Fruit fly (Drosophila melanogaster) whole organism, embryonic: ENCODE results near the gene CG13843.
A peak's percentile ranks its signal among the peaks of the same experiment; 100 is the strongest.

Source experiments
- Bdp1 ChIP-seq: fragments of 200-800 bp; sonication (Bioruptor generic); optimal IDR thresholded peaks from 3 replicates; lab custom pipeline; 2016; ENCODE audit warnings: missing biosample characterization, missing genetic modification characterization
- CG10959 ChIP-seq: fragments of 200-800 bp; sonication (Bioruptor generic); IDR thresholded peaks from 2 replicates; pipeline ENCODE4 v1.3.6; 2022; ENCODE audit warnings: missing biosample characterization, missing genetic modification characterization
- CG12155 ChIP-seq: fragments of 200-800 bp; sonication (Bioruptor generic); optimal IDR thresholded peaks from 3 replicates; lab custom pipeline; 2016; ENCODE audit warnings: missing biosample characterization, missing genetic modification characterization
- CG1647 ChIP-seq: fragments of 200-800 bp; sonication (Bioruptor generic); optimal IDR thresholded peaks from 3 replicates; lab custom pipeline; 2016; ENCODE audit warnings: missing biosample characterization, missing genetic modification characterization
- CG17568 ChIP-seq: fragments of 200-800 bp; sonication (Bioruptor generic); optimal IDR thresholded peaks from 2 replicates; lab custom pipeline; 2018; ENCODE audit warnings: missing biosample characterization, mild to moderate bottlenecking, missing genetic modification characterization, moderate library complexity
- CG4707 ChIP-seq: fragments of 200-800 bp; sonication (Bioruptor generic); optimal IDR thresholded peaks from 2 replicates; lab custom pipeline; 2018; ENCODE audit warnings: missing biosample characterization, mild to moderate bottlenecking, missing genetic modification characterization, moderate library complexity
- CG5180 ChIP-seq: fragments of 200-800 bp; sonication (Bioruptor generic); optimal IDR thresholded peaks from 3 replicates; lab custom pipeline; 2017; ENCODE audit warnings: missing biosample characterization, missing genetic modification characterization, mild to moderate bottlenecking, moderate library complexity, missing genetic modification reagents
- CG5953 ChIP-seq: fragments of 200-800 bp; sonication (Bioruptor generic); IDR thresholded peaks from 2 replicates; pipeline ENCODE4 v1.3.6; 2022; ENCODE audit warnings: missing biosample characterization, missing genetic modification characterization
- CG6175 ChIP-seq: fragments of 200-800 bp; sonication (Bioruptor generic); IDR thresholded peaks from 3 replicates; pipeline ENCODE4 v1.3.6; 2022; ENCODE audit warnings: missing biosample characterization, missing genetic modification characterization
- CG7556 ChIP-seq: fragments of 200-800 bp; sonication (Bioruptor generic); optimal IDR thresholded peaks from 2 replicates; lab custom pipeline; 2017; ENCODE audit warnings: missing biosample characterization, mild to moderate bottlenecking, missing genetic modification characterization
- CG7839 ChIP-seq: fragments of 200-800 bp; sonication (Bioruptor generic); optimal IDR thresholded peaks from 3 replicates; lab custom pipeline; 2018; ENCODE audit warnings: missing biosample characterization, mild to moderate bottlenecking, missing genetic modification characterization, moderate library complexity
- CHES-1-like ChIP-seq: fragments of 200-800 bp; sonication (Bioruptor generic); optimal IDR thresholded peaks from 2 replicates; lab custom pipeline; 2016; ENCODE audit warnings: missing biosample characterization, missing genetic modification characterization
- Dad ChIP-seq: fragments of 200-800 bp; sonication (Bioruptor generic); optimal IDR thresholded peaks from 3 replicates; lab custom pipeline; 2016; ENCODE audit warnings: missing biosample characterization, missing genetic modification characterization
- Drgx ChIP-seq: fragments of 200-800 bp; sonication (Bioruptor generic); IDR thresholded peaks from 2 replicates; pipeline ENCODE4 v1.3.6; 2022; ENCODE audit warnings: missing biosample characterization, missing genetic modification characterization
- Ets65A ChIP-seq: fragments of 200-800 bp; sonication (Bioruptor generic); peaks from one replicate; lab custom pipeline; 2016; ENCODE audit warnings: missing biosample characterization, missing genetic modification characterization
- Fer1 ChIP-seq: fragments of 200-800 bp; sonication (Bioruptor generic); optimal IDR thresholded peaks from 2 replicates; lab custom pipeline; 2017; ENCODE audit warnings: missing biosample characterization, mild to moderate bottlenecking, missing genetic modification characterization
- Fer2 ChIP-seq: fragments of 200-800 bp; sonication (Bioruptor generic); optimal IDR thresholded peaks from 2 replicates; lab custom pipeline; 2018; ENCODE audit warnings: missing biosample characterization, mild to moderate bottlenecking, missing genetic modification characterization, moderate library complexity
- Lhr ChIP-seq: fragments of 200-800 bp; sonication (Bioruptor generic); optimal IDR thresholded peaks from 3 replicates; lab custom pipeline; 2017; ENCODE audit warnings: mild to moderate bottlenecking, missing biosample characterization, missing genetic modification reagents, missing genetic modification characterization
- Med ChIP-seq: fragments of 200-800 bp; sonication (Bioruptor generic); peaks from one replicate; lab custom pipeline; 2016; ENCODE audit warnings: missing biosample characterization, missing genetic modification characterization, mild to moderate bottlenecking, inconsistent platforms, moderate library complexity
- Pdp1 ChIP-seq, 2 experiments: fragments of 200-800 bp; sonication (Bioruptor generic); optimal IDR thresholded peaks; 3 replicates each; lab custom pipeline; 2016; ENCODE audit warnings: missing biosample characterization in 2 of 2, missing genetic modification characterization in 2 of 2, mild to moderate bottlenecking in 1 of 2, moderate library complexity in 1 of 2
- Sry-β ChIP-seq: fragments of 200-800 bp; sonication (Bioruptor generic); optimal IDR thresholded peaks from 2 replicates; lab custom pipeline; 2018; ENCODE audit warnings: missing biosample characterization, mild to moderate bottlenecking, missing genetic modification characterization, moderate library complexity
- ac ChIP-seq: fragments of 200-800 bp; sonication (Bioruptor generic); optimal IDR thresholded peaks from 3 replicates; lab custom pipeline; 2017; ENCODE audit warnings: missing biosample characterization, mild to moderate bottlenecking, missing genetic modification characterization
- bowl ChIP-seq: fragments of 200-800 bp; sonication (Bioruptor generic); IDR thresholded peaks from 2 replicates; pipeline ENCODE4 v1.3.6; 2022; ENCODE audit warnings: missing biosample characterization, missing genetic modification characterization
- cad ChIP-seq: fragments of >200 bp; optimal IDR thresholded peaks from 2 replicates; lab custom pipeline; 2017; ENCODE audit warnings: missing biosample characterization, missing genetic modification characterization
- cato ChIP-seq: fragments of 200-800 bp; sonication (Bioruptor generic); optimal IDR thresholded peaks from 2 replicates; lab custom pipeline; 2016; ENCODE audit warnings: missing biosample characterization, missing genetic modification characterization, borderline replicate concordance
- crp ChIP-seq, 2 experiments: fragments of 200-800 bp; sonication (Bioruptor generic); optimal IDR thresholded peaks; 2 replicates in 1 of 2; 3 replicates in 1 of 2; lab custom pipeline; 2017; ENCODE audit warnings: missing biosample characterization in 2 of 2, missing genetic modification characterization in 2 of 2, mild to moderate bottlenecking in 1 of 2, moderate library complexity in 1 of 2
- cwo ChIP-seq: fragments of 200-800 bp; sonication (Bioruptor generic); optimal IDR thresholded peaks from 3 replicates; lab custom pipeline; 2017; ENCODE audit warnings: missing biosample characterization, missing genetic modification characterization, mild to moderate bottlenecking, moderate library complexity, missing genetic modification reagents
- fd3F ChIP-seq: fragments of 200-800 bp; sonication (Bioruptor generic); optimal IDR thresholded peaks from 2 replicates; lab custom pipeline; 2018; ENCODE audit warnings: missing biosample characterization, mild to moderate bottlenecking, missing genetic modification characterization, moderate library complexity
- grau ChIP-seq: fragments of 200-800 bp; optimal IDR thresholded peaks from 3 replicates; lab custom pipeline; 2019; ENCODE audit warnings: missing biosample characterization, mild to moderate bottlenecking, missing genetic modification characterization, moderate library complexity
- gro ChIP-seq: fragments of 200-800 bp; sonication (Bioruptor generic); optimal IDR thresholded peaks from 2 replicates; lab custom pipeline; 2016; ENCODE audit warnings: missing biosample characterization, missing genetic modification characterization
- lmd ChIP-seq: fragments of 200-800 bp; sonication (Bioruptor generic); IDR thresholded peaks from 2 replicates; pipeline ENCODE4 v1.3.6; 2022; ENCODE audit warnings: missing biosample characterization, missing genetic modification characterization
- lola ChIP-seq, 3 experiments: fragments of >200 bp in 2 of 3; fragments of 200-800 bp in 1 of 3; sonication (Bioruptor generic) in 1 of 3; optimal IDR thresholded peaks; 2 replicates each; lab custom pipeline; 2017 to 2019; ENCODE audit warnings: missing biosample characterization in 3 of 3, missing genetic modification characterization in 3 of 3, mild to moderate bottlenecking in 1 of 3, moderate library complexity in 1 of 3
- mam ChIP-seq: fragments of 200-800 bp; sonication (Bioruptor generic); optimal IDR thresholded peaks from 3 replicates; lab custom pipeline; 2016; ENCODE audit warnings: missing biosample characterization, missing genetic modification characterization
- phol ChIP-seq: fragments of 200-800 bp; sonication (Bioruptor generic); optimal IDR thresholded peaks from 3 replicates; lab custom pipeline; 2018; ENCODE audit warnings: missing biosample characterization, mild to moderate bottlenecking, missing genetic modification characterization, moderate library complexity
- scrt ChIP-seq: fragments of 200-800 bp; sonication (Bioruptor generic); optimal IDR thresholded peaks from 2 replicates; lab custom pipeline; 2018; ENCODE audit warnings: missing biosample characterization, mild to moderate bottlenecking, missing genetic modification characterization, moderate library complexity
- sens ChIP-seq: fragments of 200-800 bp; sonication (Bioruptor generic); peaks from one replicate; lab custom pipeline; 2016; ENCODE audit warnings: missing biosample characterization, missing genetic modification characterization
- sr ChIP-seq: fragments of 200-800 bp; sonication (Bioruptor generic); IDR thresholded peaks from 3 replicates; pipeline ENCODE4 v1.3.6; 2022; ENCODE audit warnings: missing biosample characterization, missing genetic modification characterization
- tup ChIP-seq: fragments of 200-800 bp; sonication (Bioruptor generic); optimal IDR thresholded peaks from 2 replicates; lab custom pipeline; 2016; ENCODE audit warnings: missing biosample characterization, mild to moderate bottlenecking, missing genetic modification characterization, moderate library complexity
- vvl ChIP-seq: fragments of 200-800 bp; sonication (Bioruptor generic); IDR thresholded peaks from 2 replicates; pipeline ENCODE4 v1.3.6; 2022; ENCODE audit warnings: missing biosample characterization, missing genetic modification characterization
- wek ChIP-seq: fragments of 200-800 bp; sonication (Bioruptor generic); optimal IDR thresholded peaks from 3 replicates; lab custom pipeline; 2018; ENCODE audit warnings: missing biosample characterization, mild to moderate bottlenecking, missing genetic modification characterization, moderate library complexity
- z ChIP-seq: fragments of 200-800 bp; sonication (Bioruptor generic); IDR thresholded peaks from 3 replicates; pipeline ENCODE4 v1.3.6; 2022; ENCODE audit warnings: missing biosample characterization, missing genetic modification characterization

The CG13843 gene

dm6 chr3R:22576096-22576697 lies 33.1 kb upstream of the CG13843 start:
- TF ChIP-seq tup (GFP tag; lab: Kevin White, UChicago): no peak
- no peak for TF ChIP-seq CG5953
- no peak for TF ChIP-seq sr
- peak; percentile 6 for TF ChIP-seq Med
- no peak for TF ChIP-seq bowl
- no peak for TF ChIP-seq Fer2 (tag; lab: Kevin White, UChicago)
- no peak for TF ChIP-seq cato (GFP tag; lab: Kevin White, UChicago)
- peak in 1 of 2 experiments; percentile 13 for TF ChIP-seq Pdp1 (GFP tag; optimal IDR thresholded peaks at IDR 0.05; lab: Kevin White, UChicago)
- TF ChIP-seq cwo (GFP tag; lab: Kevin White, UChicago): no peak
- TF ChIP-seq gro: no peak
- TF ChIP-seq sens (GFP tag; lab: Kevin White, UChicago): peak; percentile 59
- TF ChIP-seq Sry-β (GFP tag; lab: Kevin White, UChicago): no peak
- TF ChIP-seq CG12155 (GFP tag; lab: Kevin White, UChicago): no peak
- TF ChIP-seq CG7839: no peak
- peak; percentile 25 for TF ChIP-seq Ets65A (GFP tag; lab: Kevin White, UChicago)
- TF ChIP-seq CG17568: no peak
- TF ChIP-seq Drgx (GFP tag; lab: Robert Waterston, UW): peak; percentile 34; the same call in 1 of the 2 replicates
- TF ChIP-seq cad (GFP tag; lab: Kevin White, UChicago): no peak
- TF ChIP-seq vvl (GFP tag; lab: Robert Waterston, UW): no peak
- no peak for TF ChIP-seq z (GFP tag; lab: Robert Waterston, UW)
- no peak for TF ChIP-seq fd3F
- TF ChIP-seq mam (GFP tag; lab: Kevin White, UChicago): no peak
- TF ChIP-seq lola (GFP tag; optimal IDR thresholded peaks at IDR 0.05; lab: Kevin White, UChicago): no peak
- no peak for TF ChIP-seq Bdp1
- no peak for TF ChIP-seq CG4707 (GFP tag; lab: Kevin White, UChicago)
- TF ChIP-seq wek: no peak
- TF ChIP-seq grau (tag; lab: Kevin White, UChicago): peak; percentile 26
- TF ChIP-seq CG10959 (GFP tag; lab: Robert Waterston, UW): no peak

- TF ChIP-seq phol (tag; lab: Kevin White, UChicago): no peak
- no peak for TF ChIP-seq CHES-1-like (GFP tag; lab: Kevin White, UChicago)
- TF ChIP-seq Lhr (GFP tag; lab: Kevin White, UChicago): no peak
- TF ChIP-seq crp (GFP tag; optimal IDR thresholded peaks at IDR 0.05; lab: Kevin White, UChicago): no peak
- TF ChIP-seq CG7556 (GFP tag; lab: Kevin White, UChicago): no peak
- no peak for TF ChIP-seq CG1647 (GFP tag; lab: Kevin White, UChicago)
- TF ChIP-seq CG6175: peak; percentile 55; the same call in 1 of the 3 replicates
- no peak for TF ChIP-seq lmd
- TF ChIP-seq Fer1: no peak
- TF ChIP-seq ac (GFP tag; lab: Kevin White, UChicago): no peak
- TF ChIP-seq Dad: no peak
- peak; percentile 73 for TF ChIP-seq CG5180 (GFP tag; lab: Kevin White, UChicago)
- TF ChIP-seq scrt (GFP tag; lab: Kevin White, UChicago): no peak
Observed at dm6 chr3R:22576979-22577378, 32.3 kb upstream of the CG13843 start.
